Fruit fly (Drosophila melanogaster): ENCODE results near the gene Drsl3.

The Drsl3 gene

DNA sequence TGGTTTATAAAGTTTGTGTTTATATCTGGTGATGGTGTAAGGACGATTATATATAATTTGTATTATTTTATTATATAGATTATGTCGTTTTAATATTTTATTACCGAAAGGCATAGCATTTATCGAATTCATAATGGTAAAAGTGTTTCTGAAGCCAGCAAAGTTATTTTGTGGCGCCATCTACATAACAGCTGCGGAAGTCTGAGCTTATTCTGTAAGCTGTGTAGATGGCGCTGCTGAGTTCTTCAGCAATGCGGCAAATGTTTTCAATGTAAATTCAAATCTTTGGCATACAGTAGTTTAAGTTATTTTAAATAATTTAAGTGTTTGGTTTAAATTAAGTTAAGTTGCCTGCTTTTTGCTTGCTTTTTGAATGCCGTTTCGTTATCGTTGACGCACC lies 26.4 kb upstream of the Drsl3 start (continued):
- no peak for TF ChIP-seq vnd (GFP tag; IDR thresholded peaks at IDR 0.05; ENCODE audit: partially characterized antibody)
- TF ChIP-seq salm (tag; optimal IDR thresholded peaks at IDR 0.05) = no peak
- no peak for TF ChIP-seq CG7786 (GFP tag; optimal IDR thresholded peaks at IDR 0.05)
- no peak for TF ChIP-seq Doc3 (GFP tag; IDR thresholded peaks at IDR 0.05; ENCODE audit: partially characterized antibody)
- TF ChIP-seq CG1647 (GFP tag; optimal IDR thresholded peaks at IDR 0.05) = no peak
- no peak for TF ChIP-seq CG15269 (tag; optimal IDR thresholded peaks at IDR 0.05)
- TF ChIP-seq nerfin-1 (tag; optimal IDR thresholded peaks at IDR 0.05) = no peak
- TF ChIP-seq scrt (GFP tag; optimal IDR thresholded peaks at IDR 0.05) = no peak
- TF ChIP-seq CG6689 (GFP tag; IDR thresholded peaks at IDR 0.05) = no peak
- TF ChIP-seq CG14860 (GFP tag; IDR thresholded peaks at IDR 0.05; ENCODE audit: partially characterized antibody) = no peak
- peak; percentile 4 for TF ChIP-seq HHEX (GFP tag; optimal IDR thresholded peaks at IDR 0.05)
- TF ChIP-seq Hr3 (GFP tag; optimal IDR thresholded peaks at IDR 0.05) = no peak
- TF ChIP-seq Bgb (GFP tag; IDR thresholded peaks at IDR 0.05; ENCODE audit: partially characterized antibody) = 0 out of 2 replicates have a peak, but pooled peaks have one; percentile 33
- TF ChIP-seq Max (GFP tag; optimal IDR thresholded peaks at IDR 0.05) = no peak
- TF ChIP-seq CG12155 (GFP tag; optimal IDR thresholded peaks at IDR 0.05) = no peak
- no peak for TF ChIP-seq NC2β (GFP tag; optimal IDR thresholded peaks at IDR 0.05)
- no peak for TF ChIP-seq ab (GFP tag; optimal IDR thresholded peaks at IDR 0.05)
- no peak for TF ChIP-seq CG13424 (tag; optimal IDR thresholded peaks at IDR 0.05)
- TF ChIP-seq CG11093 (GFP tag; IDR thresholded peaks at IDR 0.05) = no peak
- no peak for TF ChIP-seq Gsc (GFP tag; IDR thresholded peaks at IDR 0.05)
- TF ChIP-seq Mad (GFP tag; optimal IDR thresholded peaks at IDR 0.05) = no peak
- no peak for TF ChIP-seq ac (GFP tag; optimal IDR thresholded peaks at IDR 0.05)
- TF ChIP-seq emc (GFP tag; optimal IDR thresholded peaks at IDR 0.05) = no peak
- TF ChIP-seq ranshi (GFP tag; IDR thresholded peaks at IDR 0.05) = no peak
- peak; percentile 38; the same call in 1 of the 3 replicates for TF ChIP-seq zfh1 (GFP tag; IDR thresholded peaks at IDR 0.05)
- peak; percentile 68 for TF ChIP-seq CG11247 (GFP tag; IDR thresholded peaks at IDR 0.05)
- TF ChIP-seq CG9932 (GFP tag; IDR thresholded peaks at IDR 0.05) = peak; percentile 59
- no peak for TF ChIP-seq CG17612 (GFP tag; IDR thresholded peaks at IDR 0.05)
- TF ChIP-seq unc-4 (GFP tag; IDR thresholded peaks at IDR 0.05; ENCODE audit: partially characterized antibody) = no peak
- TF ChIP-seq CG13894 (tag; optimal IDR thresholded peaks at IDR 0.05) = no peak
- no peak for TF ChIP-seq CG9876 (GFP tag; optimal IDR thresholded peaks at IDR 0.05)
- TF ChIP-seq Neu2 (GFP tag; optimal IDR thresholded peaks at IDR 0.05; ENCODE audit: borderline replicate concordance) = no peak
- no peak for TF ChIP-seq CG13296 (GFP tag; optimal IDR thresholded peaks at IDR 0.05)
- TF ChIP-seq nmo (GFP tag; optimal IDR thresholded peaks at IDR 0.05) = no peak
- TF ChIP-seq B-H1 (GFP tag; IDR thresholded peaks at IDR 0.05) = no peak; the same call in 2 of the 3 replicates
- TF ChIP-seq sqz (GFP tag; optimal IDR thresholded peaks at IDR 0.05) = no peak
- TF ChIP-seq crol (GFP tag; IDR thresholded peaks at IDR 0.05) = no peak
- TF ChIP-seq CG4360 (GFP tag; IDR thresholded peaks at IDR 0.05) = peak; percentile 24; the same call in 1 of the 2 replicates
- TF ChIP-seq CG10274 (GFP tag; optimal IDR thresholded peaks at IDR 0.05) = no peak
- no peak for TF ChIP-seq cad (GFP tag; optimal IDR thresholded peaks at IDR 0.05)
- TF ChIP-seq sens (GFP tag) = no peak
- no peak for TF ChIP-seq CG8290 (GFP tag; optimal IDR thresholded peaks at IDR 0.05)
- no peak for TF ChIP-seq CG8290 (tag; optimal IDR thresholded peaks at IDR 0.05)
- TF ChIP-seq CG10543 (GFP tag; optimal IDR thresholded peaks at IDR 0.05) = no peak
- TF ChIP-seq Ptx1 (GFP tag; IDR thresholded peaks at IDR 0.05) = peak; percentile 60
- no peak for TF ChIP-seq CG17568 (GFP tag; optimal IDR thresholded peaks at IDR 0.05)
- TF ChIP-seq ato (GFP tag; IDR thresholded peaks at IDR 0.05; ENCODE audit: partially characterized antibody) = no peak
- no peak for TF ChIP-seq CG11560 (tag; IDR thresholded peaks at IDR 0.05)
- no peak for TF ChIP-seq Dref (GFP tag; IDR thresholded peaks at IDR 0.05)
- TF ChIP-seq sug (tag; optimal IDR thresholded peaks at IDR 0.05) = no peak
- no peak for TF ChIP-seq CG1603 (tag; optimal IDR thresholded peaks at IDR 0.05)
- TF ChIP-seq GATAe (GFP tag; conservative IDR thresholded peaks at IDR 0.05) = no peak
